Worm (Caenorhabditis elegans): Measurements from ENCODE around the gene rps-18.

Gene rps-18

DNA sequence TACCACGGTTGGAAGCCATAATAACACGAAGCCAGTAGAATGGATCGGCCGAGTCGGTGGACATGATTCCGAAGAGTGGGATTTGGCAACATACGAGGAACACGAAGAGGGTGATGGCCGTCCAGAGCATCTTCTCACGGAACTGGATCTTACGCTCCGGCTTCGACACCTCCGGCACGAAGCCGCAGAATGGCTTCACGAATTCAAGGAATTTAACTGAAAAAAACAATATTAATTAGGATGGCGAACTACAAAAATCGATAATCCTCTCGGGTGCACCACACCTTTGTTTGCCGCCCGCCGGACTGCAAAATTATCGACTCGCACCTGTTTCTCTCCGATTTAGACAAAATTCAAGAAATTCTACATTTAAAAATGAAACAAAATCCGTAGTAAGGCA lies 1.3 kb upstream of the rps-18 start:
- TF ChIP-seq attf-6 (GFP tag; IDR thresholded peaks at IDR 0.05) (0 out of 2 replicates have a peak, but pooled peaks have one; percentile 32), gei-17 (GFP tag; optimal IDR thresholded peaks at IDR 0.05) (no peak), ceh-91 (GFP tag; IDR thresholded peaks at IDR 0.05) (no peak), F39B2.1 (GFP tag; IDR thresholded peaks at IDR 0.05) (no peak), pbrm-1 (GFP tag; IDR thresholded peaks at IDR 0.05) (0 out of 2 replicates have a peak, but pooled peaks have one; percentile 23), mcd-1 (GFP tag; IDR thresholded peaks at IDR 0.05) (peak; percentile 13; the same call in 1 of the 2 replicates)

DNA sequence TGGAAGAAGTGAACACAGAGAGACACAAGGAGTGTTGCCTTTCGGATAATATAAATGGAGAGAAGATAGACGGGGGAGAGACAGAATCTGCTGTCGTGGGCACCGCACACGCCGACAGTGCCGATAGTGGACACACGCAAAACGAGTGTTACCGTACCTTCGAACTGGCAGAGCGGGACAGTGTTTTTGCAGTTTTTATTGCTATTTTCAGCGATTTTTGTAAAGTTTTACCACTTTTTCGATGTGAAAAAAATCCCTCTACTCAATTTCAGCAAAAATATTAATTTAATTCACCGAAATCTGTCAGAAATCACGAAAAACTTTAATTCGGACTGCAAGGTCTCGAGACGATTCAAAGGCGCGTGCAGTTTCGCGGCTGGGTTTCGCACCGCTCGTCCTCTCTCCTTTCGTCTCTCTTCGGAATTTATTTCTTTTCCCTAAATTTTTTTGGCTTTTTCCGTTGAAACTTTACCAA lies 564 bp upstream of the rps-18 start, which contains the start of gene sec-61.A:
Gene sec-61.A, minus strand, starts transcription at position 387 of the 475 bp plus-strand sequence.
- TF ChIP-seq let-607 (tag; optimal IDR thresholded peaks at IDR 0.05) (peak; percentile 100), Y95B8A.8 (GFP tag; IDR thresholded peaks at IDR 0.05) (no peak), pha-4 (tag; optimal IDR thresholded peaks at IDR 0.05) (no peak), ceh-100 (GFP tag; IDR thresholded peaks at IDR 0.05) (no peak), nfya-1 (tag; optimal IDR thresholded peaks at IDR 0.05; ENCODE audit: borderline replicate concordance, insufficient read depth) (no peak), snpc-1.3 (tag; optimal IDR thresholded peaks at IDR 0.05; ENCODE audit: insufficient read depth) (peak; percentile 84), hmg-20 (GFP tag; IDR thresholded peaks at IDR 0.05) (no peak), dpff-1 (tag; optimal IDR thresholded peaks at IDR 0.05) (no peak), K11D2.4 (GFP tag; IDR thresholded peaks at IDR 0.05) (no peak), ztf-22 (GFP tag; optimal IDR thresholded peaks at IDR 0.05) (no peak), lir-1 (GFP tag; conservative IDR thresholded peaks at IDR 0.05) (no peak), ceh-91 (GFP tag; IDR thresholded peaks at IDR 0.05) (peak; percentile 60), snpc-3.4 (tag; optimal IDR thresholded peaks at IDR 0.05) (peak; percentile 27), attf-3 (GFP tag; conservative IDR thresholded peaks at IDR 0.05) (0 out of 2 replicates have a peak, but pooled peaks have one; percentile 10), atf-7 (tag; optimal IDR thresholded peaks at IDR 0.05) (peak; percentile 45), nhr-27 (tag; optimal IDR thresholded peaks at IDR 0.05) (no peak), hlh-26 (GFP tag; conservative IDR thresholded peaks at IDR 0.05) (no peak), F33H1.4 (GFP tag; IDR thresholded peaks at IDR 0.05) (peak; percentile 95), F52B5.7 (tag; optimal IDR thresholded peaks at IDR 0.05) (no peak), hmg-1.2 (GFP tag; IDR thresholded peaks at IDR 0.05) (peak; percentile 50), ceh-40 (GFP tag; IDR thresholded peaks at IDR 0.05) (no peak), B0261.1 (tag; optimal IDR thresholded peaks at IDR 0.05) (no peak), akir-1 (GFP tag; optimal IDR thresholded peaks at IDR 0.05) (no peak), nhr-80 (tag; optimal IDR thresholded peaks at IDR 0.05) (peak; percentile 89), die-1 (tag; optimal IDR thresholded peaks at IDR 0.05) (no peak), F57C9.4 (tag; optimal IDR thresholded peaks at IDR 0.05) (no peak), bed-2 (GFP tag; IDR thresholded peaks at IDR 0.05) (no peak), Y79H2A.3 (GFP tag; conservative IDR thresholded peaks at IDR 0.05) (no peak), C17E4.6 (GFP tag; IDR thresholded peaks at IDR 0.05) (no peak), tbp1 (GFP tag; optimal IDR thresholded peaks at IDR 0.05) (peak; percentile 70), F49E8.2 (tag; optimal IDR thresholded peaks at IDR 0.05; ENCODE audit: insufficient read depth) (no peak), zfh-2 (GFP tag; conservative IDR thresholded peaks at IDR 0.05) (peak; percentile 3; the same call in 1 of the 2 replicates), let-526 (GFP tag; IDR thresholded peaks at IDR 0.05) (no peak), pbrm-1 (GFP tag; IDR thresholded peaks at IDR 0.05) (peak; percentile 65), nfya-2 (GFP tag; IDR thresholded peaks at IDR 0.05) (no peak), tbx-9 (tag; optimal IDR thresholded peaks at IDR 0.05; ENCODE audit: borderline replicate concordance) (no peak), lin-54 (GFP tag; optimal IDR thresholded peaks at IDR 0.05) (peak; percentile 70), madf-3 (GFP tag; IDR thresholded peaks at IDR 0.05) (no peak), nfyb-1 (GFP tag; IDR thresholded peaks at IDR 0.05) (peak; percentile 83), ets-4 (GFP tag; optimal IDR thresholded peaks at IDR 0.05) (peak; percentile 54), zim-3 (tag; optimal IDR thresholded peaks at IDR 0.05) (no peak), gei-17 (GFP tag; optimal IDR thresholded peaks at IDR 0.05) (no peak), athp-1 (tag; optimal IDR thresholded peaks at IDR 0.05) (no peak)

All from whole organism, young adult.